Fruit fly (Drosophila melanogaster): ENCODE measurements around the gene rau.

DNA sequence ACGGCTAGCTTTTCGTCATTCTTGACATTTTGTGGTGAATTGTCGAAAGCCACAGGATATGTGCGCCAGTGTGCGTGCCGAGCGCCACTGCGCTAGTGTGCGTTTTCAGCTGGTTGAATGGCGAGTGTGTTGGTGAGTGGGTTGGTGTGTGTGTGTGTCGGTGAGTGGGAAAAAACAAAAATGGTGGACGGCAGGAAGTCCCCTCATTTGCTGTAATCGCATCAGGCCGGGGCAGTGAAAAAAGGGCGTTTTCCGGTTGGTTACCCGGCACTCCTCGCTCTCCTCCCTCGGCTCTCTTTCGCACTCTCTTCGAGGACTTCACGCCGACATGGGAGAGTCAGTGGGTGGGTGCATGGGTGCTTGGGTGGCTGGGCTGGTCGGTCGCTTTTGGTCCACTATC, 45.9 kb upstream of the rau start:
- TF ChIP-seq EcR (GFP tag; optimal IDR thresholded peaks at IDR 0.05) (no peak), pan (optimal IDR thresholded peaks at IDR 0.05) (no peak), Dll (optimal IDR thresholded peaks at IDR 0.05) (no peak)
